Fruit fly (Drosophila melanogaster) whole organism, embryonic: Measurements from ENCODE around the gene Gr89a.

Experiments
- Antp ChIP-seq: fragments of 200-800 bp; sonication (Bioruptor generic); optimal IDR thresholded peaks from 3 replicates; lab custom pipeline; 2016; ENCODE audit warnings: missing biosample characterization, missing genetic modification characterization
- B-H2 ChIP-seq: fragments of 200-800 bp; sonication (Bioruptor generic); optimal IDR thresholded peaks from 2 replicates; lab custom pipeline; 2018; ENCODE audit warnings: missing biosample characterization, mild to moderate bottlenecking, missing genetic modification characterization
- C15 ChIP-seq: fragments of 200-800 bp; sonication (Bioruptor generic); IDR thresholded peaks from 3 replicates; pipeline ENCODE4 v1.3.6; 2022; ENCODE audit warnings: missing biosample characterization, missing genetic modification characterization
- CG10209 ChIP-seq: fragments of 200-800 bp; sonication (Bioruptor generic); optimal IDR thresholded peaks from 3 replicates; lab custom pipeline; 2017; ENCODE audit warnings: missing biosample characterization, mild to moderate bottlenecking, missing genetic modification characterization, missing genetic modification reagents
- CG11093 ChIP-seq: fragments of 200-800 bp; sonication (Bioruptor generic); IDR thresholded peaks from 3 replicates; pipeline ENCODE4 v1.3.6; 2022; ENCODE audit warnings: missing biosample characterization, missing genetic modification characterization
- CG11696 ChIP-seq: fragments of 200-800 bp; sonication (Bioruptor generic); IDR thresholded peaks from 2 replicates; pipeline ENCODE4 v1.3.6; 2022; ENCODE audit warnings: missing biosample characterization, missing genetic modification characterization
- CG12236 ChIP-seq: fragments of 200-800 bp; sonication (Bioruptor generic); optimal IDR thresholded peaks from 2 replicates; lab custom pipeline; 2016; ENCODE audit warnings: missing biosample characterization, missing genetic modification characterization
- CG13424 ChIP-seq: fragments of 200-800 bp; sonication (Bioruptor generic); optimal IDR thresholded peaks from 2 replicates; lab custom pipeline; 2019; ENCODE audit warnings: missing biosample characterization, mild to moderate bottlenecking, missing genetic modification characterization, moderate library complexity
- CG15011 ChIP-seq: fragments of 200-800 bp; sonication (Bioruptor generic); optimal IDR thresholded peaks from 3 replicates; lab custom pipeline; 2018; ENCODE audit warnings: missing biosample characterization, mild to moderate bottlenecking, missing genetic modification characterization
- CG1529 ChIP-seq: fragments of 200-800 bp; sonication (Bioruptor generic); optimal IDR thresholded peaks from 3 replicates; lab custom pipeline; 2018; ENCODE audit warnings: missing biosample characterization, missing genetic modification characterization
- CG17385 ChIP-seq: fragments of 200-800 bp; sonication (Bioruptor generic); optimal IDR thresholded peaks from 3 replicates; lab custom pipeline; 2018; ENCODE audit warnings: missing biosample characterization, mild to moderate bottlenecking, missing genetic modification characterization
- CG17568 ChIP-seq: fragments of 200-800 bp; sonication (Bioruptor generic); optimal IDR thresholded peaks from 2 replicates; lab custom pipeline; 2018; ENCODE audit warnings: missing biosample characterization, mild to moderate bottlenecking, missing genetic modification characterization, moderate library complexity
- CG17612 ChIP-seq: fragments of 200-800 bp; sonication (Bioruptor generic); IDR thresholded peaks from 2 replicates; pipeline ENCODE4 v1.3.6; 2022; ENCODE audit warnings: missing biosample characterization, missing genetic modification characterization
- CG18599 ChIP-seq: fragments of 200-800 bp; sonication (Bioruptor generic); optimal IDR thresholded peaks from 3 replicates; lab custom pipeline; 2017; ENCODE audit warnings: missing biosample characterization, missing genetic modification characterization, mild to moderate bottlenecking, moderate library complexity, missing genetic modification reagents
- CG31365 ChIP-seq: fragments of 200-800 bp; sonication (Bioruptor generic); optimal IDR thresholded peaks from 2 replicates; lab custom pipeline; 2018; ENCODE audit warnings: missing biosample characterization, mild to moderate bottlenecking, missing genetic modification characterization
- CG32532 ChIP-seq: fragments of 200-800 bp; sonication (Bioruptor generic); IDR thresholded peaks from 2 replicates; pipeline ENCODE4 v1.3.6; 2022; ENCODE audit warnings: missing biosample characterization, missing genetic modification characterization
- CG4617 ChIP-seq: fragments of 200-800 bp; sonication (Bioruptor generic); optimal IDR thresholded peaks from 3 replicates; lab custom pipeline; 2016; ENCODE audit warnings: missing biosample characterization, missing genetic modification characterization, borderline replicate concordance
- CG4707 ChIP-seq: fragments of 200-800 bp; sonication (Bioruptor generic); optimal IDR thresholded peaks from 2 replicates; lab custom pipeline; 2018; ENCODE audit warnings: missing biosample characterization, mild to moderate bottlenecking, missing genetic modification characterization, moderate library complexity
- CG5180 ChIP-seq: fragments of 200-800 bp; sonication (Bioruptor generic); optimal IDR thresholded peaks from 3 replicates; lab custom pipeline; 2017; ENCODE audit warnings: missing biosample characterization, missing genetic modification characterization, mild to moderate bottlenecking, moderate library complexity, missing genetic modification reagents
- CG7786 ChIP-seq: fragments of 200-800 bp; sonication (Bioruptor generic); optimal IDR thresholded peaks from 2 replicates; lab custom pipeline; 2016; ENCODE audit warnings: missing biosample characterization, missing genetic modification characterization
- CG8924 ChIP-seq: fragments of 200-800 bp; optimal IDR thresholded peaks from 3 replicates; lab custom pipeline; 2019; ENCODE audit warnings: missing biosample characterization, mild to moderate bottlenecking, missing genetic modification characterization, moderate library complexity
- CTCF ChIP-seq: fragments of 200-800 bp; sonication (Bioruptor generic); optimal IDR thresholded peaks from 2 replicates; lab custom pipeline; 2017; ENCODE audit warnings: missing biosample characterization, mild to moderate bottlenecking, missing genetic modification characterization, moderate library complexity
- D19A ChIP-seq: fragments of 200-800 bp; optimal IDR thresholded peaks from 3 replicates; lab custom pipeline; 2019; ENCODE audit warnings: missing biosample characterization, mild to moderate bottlenecking, missing genetic modification characterization, moderate library complexity
- D19B ChIP-seq: fragments of 200-800 bp; sonication (Bioruptor generic); optimal IDR thresholded peaks from 2 replicates; lab custom pipeline; 2017; ENCODE audit warnings: missing biosample characterization, mild to moderate bottlenecking, missing genetic modification characterization
- Deaf1 ChIP-seq: fragments of 200-800 bp; optimal IDR thresholded peaks from 3 replicates; lab custom pipeline; 2019; ENCODE audit warnings: missing biosample characterization, mild to moderate bottlenecking, missing genetic modification characterization, moderate library complexity
- Dek ChIP-seq: fragments of 200-800 bp; sonication (Bioruptor generic); optimal IDR thresholded peaks from 3 replicates; lab custom pipeline; 2019; ENCODE audit warnings: missing biosample characterization, mild to moderate bottlenecking, missing genetic modification characterization, moderate library complexity
- Dp ChIP-seq: fragments of 200-800 bp; sonication (Bioruptor generic); optimal IDR thresholded peaks from 2 replicates; lab custom pipeline; 2018; ENCODE audit warnings: missing biosample characterization, mild to moderate bottlenecking, missing genetic modification characterization, moderate library complexity
- Ets65A ChIP-seq: fragments of 200-800 bp; sonication (Bioruptor generic); peaks from one replicate; lab custom pipeline; 2016; ENCODE audit warnings: missing biosample characterization, missing genetic modification characterization
- Med ChIP-seq: fragments of 200-800 bp; sonication (Bioruptor generic); peaks from one replicate; lab custom pipeline; 2016; ENCODE audit warnings: missing biosample characterization, missing genetic modification characterization, mild to moderate bottlenecking, inconsistent platforms, moderate library complexity
- Ptx1 ChIP-seq: fragments of 200-800 bp; sonication (Bioruptor generic); IDR thresholded peaks from 2 replicates; pipeline ENCODE4 v1.3.6; 2022; ENCODE audit warnings: missing biosample characterization, missing genetic modification characterization
- Rx ChIP-seq: fragments of 200-800 bp; sonication (Bioruptor generic); IDR thresholded peaks from 2 replicates; pipeline ENCODE4 v1.3.6; 2022; ENCODE audit warnings: missing biosample characterization, missing genetic modification characterization
- Xbp1 ChIP-seq: fragments of 200-800 bp; sonication (Bioruptor generic); optimal IDR thresholded peaks from 3 replicates; lab custom pipeline; 2016; ENCODE audit warnings: missing biosample characterization, mild to moderate bottlenecking, missing genetic modification characterization
- ase ChIP-seq: fragments of 200-800 bp; sonication (Bioruptor generic); IDR thresholded peaks from 3 replicates; pipeline ENCODE4 v1.3.6; 2022; ENCODE audit warnings: missing biosample characterization, missing genetic modification characterization
- ash1 ChIP-seq: fragments of 200-800 bp; sonication (Bioruptor generic); optimal IDR thresholded peaks from 2 replicates; lab custom pipeline; 2018; ENCODE audit warnings: missing biosample characterization, mild to moderate bottlenecking, missing genetic modification characterization
- bab2 ChIP-seq: fragments of 200-800 bp; sonication (Bioruptor generic); optimal IDR thresholded peaks from 2 replicates; lab custom pipeline; 2016; ENCODE audit warnings: missing biosample characterization, missing genetic modification characterization
- bigmax ChIP-seq: fragments of 200-800 bp; sonication (Bioruptor generic); optimal IDR thresholded peaks from 2 replicates; lab custom pipeline; 2018; ENCODE audit warnings: missing biosample characterization, mild to moderate bottlenecking, missing genetic modification characterization
- btn ChIP-seq: fragments of 200-800 bp; sonication (Bioruptor generic); optimal IDR thresholded peaks from 2 replicates; lab custom pipeline; 2016; ENCODE audit warnings: missing biosample characterization, missing genetic modification characterization
- croc ChIP-seq: fragments of 200-800 bp; sonication (Bioruptor generic); conservative IDR thresholded peaks from 3 replicates; pipeline ENCODE4 v1.3.6; 2022; ENCODE audit warnings: missing biosample characterization, missing genetic modification characterization
- esg ChIP-seq: fragments of 200-800 bp; sonication (Bioruptor generic); conservative IDR thresholded peaks from 2 replicates; pipeline ENCODE4 v1.3.6; 2022; ENCODE audit warnings: missing biosample characterization, missing genetic modification characterization
- ftz-f1 ChIP-seq: fragments of 200-800 bp; sonication (Bioruptor generic); optimal IDR thresholded peaks from 2 replicates; lab custom pipeline; 2016; ENCODE audit warnings: missing biosample characterization, missing genetic modification characterization
- gcm2 ChIP-seq: fragments of 200-800 bp; sonication (Bioruptor generic); optimal IDR thresholded peaks from 2 replicates; lab custom pipeline; 2016; ENCODE audit warnings: missing biosample characterization, missing genetic modification characterization
- gfzf ChIP-seq: fragments of 200-800 bp; sonication (Bioruptor generic); optimal IDR thresholded peaks from 2 replicates; lab custom pipeline; 2016; ENCODE audit warnings: missing biosample characterization, mild to moderate bottlenecking, missing genetic modification characterization, moderate library complexity
- pnt ChIP-seq: fragments of 200-800 bp; sonication (Bioruptor generic); optimal IDR thresholded peaks from 3 replicates; lab custom pipeline; 2016; ENCODE audit warnings: missing biosample characterization, missing genetic modification characterization
- so ChIP-seq: fragments of 200-800 bp; sonication (Bioruptor generic); IDR thresholded peaks from 3 replicates; pipeline ENCODE4 v1.3.6; 2022; ENCODE audit warnings: missing biosample characterization, missing genetic modification characterization
- z ChIP-seq: fragments of 200-800 bp; sonication (Bioruptor generic); IDR thresholded peaks from 3 replicates; pipeline ENCODE4 v1.3.6; 2022; ENCODE audit warnings: missing biosample characterization, missing genetic modification characterization

Gene Gr89a

dm6 chr3R:16496209-16496608 lies 2.5 kb downstream of the Gr89a start (continued):
- TF ChIP-seq Antp (GFP tag; lab: Kevin White, UChicago) (no peak), gcm2 (no peak), bigmax (GFP tag; lab: Kevin White, UChicago) (no peak), B-H2 (GFP tag; lab: Kevin White, UChicago) (no peak), ash1 (GFP tag; lab: Kevin White, UChicago) (no peak), z (GFP tag; lab: Robert Waterston, UW) (no peak), D19B (GFP tag; lab: Kevin White, UChicago) (no peak), Xbp1 (GFP tag; lab: Kevin White, UChicago) (peak; percentile 49), Dp (no peak), CG18599 (GFP tag; lab: Kevin White, UChicago) (peak; percentile 13), CG8924 (tag; lab: Kevin White, UChicago) (peak; percentile 58), Deaf1 (tag; lab: Kevin White, UChicago) (peak; percentile 20), CG4707 (GFP tag; lab: Kevin White, UChicago) (peak; percentile 21), CG11696 (GFP tag; lab: Robert Waterston, UW) (no peak), ase (GFP tag; lab: Robert Waterston, UW) (peak; percentile 71; the same call in 2 of the 3 replicates), Rx (GFP tag; lab: Robert Waterston, UW) (0 out of 2 replicates have a peak, but pooled peaks have one; percentile 36), Dek (peak; percentile 5), Ptx1 (GFP tag; lab: Robert Waterston, UW) (peak; percentile 49), CG11093 (GFP tag; lab: Robert Waterston, UW) (0 out of 3 replicates have a peak, but pooled peaks have one; percentile 42), CG1529 (peak; percentile 55), CG4617 (GFP tag; lab: Kevin White, UChicago) (no peak), CG17612 (GFP tag; lab: Robert Waterston, UW) (no peak), bab2 (no peak), C15 (GFP tag; lab: Robert Waterston, UW) (no peak), gfzf (no peak), CG15011 (no peak), CG7786 (no peak), btn (GFP tag; lab: Kevin White, UChicago) (no peak), CG17568 (GFP tag; lab: Kevin White, UChicago) (no peak), pnt (GFP tag; lab: Kevin White, UChicago) (peak; percentile 3), CG13424 (peak; percentile 72), CG17385 (GFP tag; lab: Kevin White, UChicago) (peak; percentile 58), CG12236 (GFP tag; lab: Kevin White, UChicago) (peak; percentile 13), CG10209 (GFP tag; lab: Kevin White, UChicago) (no peak), esg (no peak), D19A (tag; lab: Kevin White, UChicago) (peak; percentile 59)

dm6 chr3R:16495322-16495721 lies 3.4 kb downstream of the Gr89a start, which contains the start of gene Cad89D:
TSS of gene Cad89D (minus strand) at chr3R:16495422.
- TF ChIP-seq CG31365 (tag; lab: Kevin White, UChicago), result no peak
- TF ChIP-seq Med (GFP tag; lab: Kevin White, UChicago), result peak; percentile 18
- TF ChIP-seq so, result no peak
- no peak for TF ChIP-seq CG5180
- TF ChIP-seq croc (GFP tag; lab: Robert Waterston, UW), result no peak
- TF ChIP-seq CG32532 (GFP tag; lab: Robert Waterston, UW), result no peak
- TF ChIP-seq Ets65A (GFP tag; lab: Kevin White, UChicago), result peak; percentile 47
- no peak for TF ChIP-seq ftz-f1 (GFP tag; lab: Kevin White, UChicago)
- TF ChIP-seq CTCF, result no peak
